Worm (Caenorhabditis elegans): ENCODE results near the gene C17G10.7.
A peak's percentile ranks its signal among the peaks of the same experiment; 100 is the strongest.

DNA sequence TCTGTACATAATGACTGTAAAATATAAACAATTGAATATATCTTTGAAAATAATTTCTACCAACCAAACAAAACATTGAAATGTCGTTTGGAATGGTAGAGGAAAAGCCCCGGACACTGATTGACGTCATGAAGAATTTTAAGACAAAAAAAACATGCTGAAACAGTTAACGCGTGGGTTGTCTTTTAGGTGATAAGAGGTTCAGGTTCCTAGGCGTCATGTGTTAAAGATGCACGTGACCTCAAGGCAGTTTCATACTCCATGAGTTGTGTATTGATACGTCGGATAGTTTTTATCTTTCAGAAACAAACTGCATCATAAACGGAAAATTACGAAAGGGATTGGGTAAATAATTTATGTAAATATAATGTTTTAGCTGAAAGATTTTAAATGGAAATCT lies 50.5 kb downstream of the C17G10.7 start:
- peak; percentile 76 for TF ChIP-seq pqm-1 (tag; optimal IDR thresholded peaks at IDR 0.05)
- TF ChIP-seq lin-15B (tag; optimal IDR thresholded peaks at IDR 0.05): no peak
- TF ChIP-seq ceh-82 (tag; optimal IDR thresholded peaks at IDR 0.05): no peak
- no peak for TF ChIP-seq nhr-77 (tag; optimal IDR thresholded peaks at IDR 0.05)
- no peak for TF ChIP-seq nhr-237 (tag; optimal IDR thresholded peaks at IDR 0.05)
- no peak for TF ChIP-seq ztf-11 (tag; optimal IDR thresholded peaks at IDR 0.05)
- no peak for TF ChIP-seq ama-1 (optimal IDR thresholded peaks at IDR 0.05)
- TF ChIP-seq R02D3.7 (tag; optimal IDR thresholded peaks at IDR 0.05): no peak

Data from whole organism, L3 larva.